Worm (Caenorhabditis elegans) whole organism, L4/young adult: ENCODE measurements around the gene str-113.

Experiments used
- W03F9.2 ChIP-seq: fragments of 150-350 bp; optimal IDR thresholded peaks from 2 replicates; lab custom pipeline; 2014; ENCODE audit warnings: missing biosample characterization, missing genetic modification characterization
- him-1 ChIP-seq: sonication (generic microtip); optimal IDR thresholded peaks from 2 replicates; lab custom pipeline; 2016; ENCODE audit warnings: missing genotype, missing genetic modification reagents, missing genetic modification characterization, missing compliant biosample characterization

- TF ChIP-seq W03F9.2 (tag; lab: Kevin White, UChicago) (no peak), him-1 (tag; lab: Kevin White, UChicago) (no peak)
These were observed 35.2 kb downstream of the str-113 start, which contains the start of gene F59B1.6 for ce11 chrV:3631591-3631990.
